Worm (Caenorhabditis elegans) whole organism, young adult: ENCODE results near the gene mec-14.

Source experiments
- B0019.2 ChIP-seq: fragments of 200-800 bp; sonication (Bioruptor generic); conservative IDR thresholded peaks from 2 replicates; pipeline ENCODE4 v1.3.6; 2022; ENCODE audit warnings: missing genetic modification reagents, missing genetic modification characterization, missing compliant biosample characterization
- C06A6.2 ChIP-seq: fragments of 200-800 bp; sonication (Bioruptor generic); conservative IDR thresholded peaks from 2 replicates; pipeline ENCODE4 v1.3.6; 2022; ENCODE audit warnings: missing genetic modification characterization, missing compliant biosample characterization
- F22D6.2 ChIP-seq: sonication (generic microtip); optimal IDR thresholded peaks from 2 replicates; lab custom pipeline; 2016; ENCODE audit warnings: mild to moderate bottlenecking, missing genetic modification characterization, missing compliant biosample characterization
- F23B12.7 ChIP-seq: sonication (generic microtip); optimal IDR thresholded peaks from 2 replicates; lab custom pipeline; 2017; ENCODE audit warnings: missing genetic modification characterization, mild to moderate bottlenecking, missing compliant biosample characterization, antibody characterized with exemption, moderate library complexity; ENCODE audit not compliant: insufficient read depth
- F37B4.10 ChIP-seq: fragments of 200-800 bp; sonication (Bioruptor generic); IDR thresholded peaks from 2 replicates; pipeline ENCODE4 v1.3.6; 2022; ENCODE audit warnings: missing genetic modification characterization, missing compliant biosample characterization
- F39B2.1 ChIP-seq: fragments of 200-800 bp; sonication (Bioruptor generic); IDR thresholded peaks from 2 replicates; pipeline ENCODE4 v1.3.6; 2022; ENCODE audit warnings: missing genetic modification reagents, missing genetic modification characterization, missing compliant biosample characterization
- F49E8.2 ChIP-seq: sonication (generic microtip); optimal IDR thresholded peaks from 3 replicates; lab custom pipeline; 2017; ENCODE audit warnings: missing genetic modification characterization, mild to moderate bottlenecking, missing compliant biosample characterization, antibody characterized with exemption, moderate library complexity; ENCODE audit not compliant: insufficient read depth
- F55B11.4 ChIP-seq: sonication (generic microtip); optimal IDR thresholded peaks from 2 replicates; lab custom pipeline; 2016; ENCODE audit warnings: missing compliant biosample characterization, missing genetic modification characterization, borderline replicate concordance; ENCODE audit not compliant: insufficient read depth
- Y53F4B.3 ChIP-seq: fragments of 200-800 bp; sonication (Bioruptor generic); IDR thresholded peaks from 2 replicates; pipeline ENCODE4 v1.3.6; 2022; ENCODE audit warnings: missing genetic modification reagents, missing genetic modification characterization, missing compliant biosample characterization
- akir-1 ChIP-seq: fragments of 200-800 bp; sonication (Bioruptor generic); optimal IDR thresholded peaks from 2 replicates; lab custom pipeline; 2018; ENCODE audit warnings: mild to moderate bottlenecking, missing genetic modification characterization, moderate library complexity, missing compliant biosample characterization
- aptf-2 ChIP-seq: fragments of 200-800 bp; sonication (Bioruptor generic); conservative IDR thresholded peaks from 2 replicates; pipeline ENCODE4 v1.3.6; 2022; ENCODE audit warnings: missing genetic modification reagents, missing genetic modification characterization, missing compliant biosample characterization
- atf-7 ChIP-seq: sonication (generic microtip); optimal IDR thresholded peaks from 2 replicates; lab custom pipeline; 2017; ENCODE audit warnings: mild to moderate bottlenecking, missing genetic modification characterization, missing compliant biosample characterization
- attf-3 ChIP-seq: fragments of 200-800 bp; sonication (Bioruptor generic); conservative IDR thresholded peaks from 2 replicates; pipeline ENCODE4 v1.3.6; 2022; ENCODE audit warnings: missing genetic modification reagents, missing genetic modification characterization, missing compliant biosample characterization
- bed-1 ChIP-seq: fragments of 200-800 bp; sonication (Bioruptor generic); IDR thresholded peaks from 2 replicates; pipeline ENCODE4 v1.3.6; 2022; ENCODE audit warnings: missing genetic modification reagents, missing genetic modification characterization, missing compliant biosample characterization
- cebp-1 ChIP-seq, 2 experiments: fragments of 200-800 bp in 1 of 2; sonication (Bioruptor generic) in 1 of 2; sonication (generic microtip) in 1 of 2; IDR thresholded peaks in 1 of 2; optimal IDR thresholded peaks in 1 of 2; 2 replicates each; pipeline versions ENCODE4 v1.3.6 to Lab custom; 2017 to 2022; ENCODE audit warnings: missing compliant biosample characterization in 2 of 2, missing genetic modification characterization in 2 of 2, mild to moderate bottlenecking in 1 of 2, missing genetic modification reagents in 1 of 2, moderate library complexity in 1 of 2
- ceh-27 ChIP-seq: fragments of 200-800 bp; sonication (Bioruptor generic); optimal IDR thresholded peaks from 2 replicates; lab custom pipeline; 2018; ENCODE audit warnings: mild to moderate bottlenecking, missing genetic modification characterization, moderate library complexity, missing compliant biosample characterization
- ceh-40 ChIP-seq: fragments of 200-800 bp; sonication (Bioruptor generic); IDR thresholded peaks from 2 replicates; pipeline ENCODE4 v1.3.6; 2022; ENCODE audit warnings: missing genetic modification characterization, missing compliant biosample characterization
- ceh-79 ChIP-seq: sonication (generic microtip); optimal IDR thresholded peaks from 2 replicates; lab custom pipeline; 2017; ENCODE audit warnings: mild to moderate bottlenecking, missing genetic modification characterization, missing compliant biosample characterization
- chd-7 ChIP-seq: sonication (generic microtip); optimal IDR thresholded peaks from 2 replicates; lab custom pipeline; 2016; ENCODE audit warnings: mild to moderate bottlenecking, missing genetic modification characterization, moderate library complexity, missing compliant biosample characterization
- die-1 ChIP-seq: sonication (generic microtip); optimal IDR thresholded peaks from 2 replicates; lab custom pipeline; 2016; ENCODE audit warnings: missing genotype, mild to moderate bottlenecking, missing genetic modification characterization, missing compliant biosample characterization
- dox-1 ChIP-seq: fragments of 200-800 bp; sonication (Bioruptor generic); IDR thresholded peaks from 2 replicates; pipeline ENCODE4 v1.3.6; 2022; ENCODE audit warnings: missing genetic modification reagents, missing genetic modification characterization, missing compliant biosample characterization
- egl-18 ChIP-seq: fragments of 200-800 bp; sonication (Bioruptor generic); IDR thresholded peaks from 2 replicates; pipeline ENCODE4 v1.3.6; 2022; ENCODE audit warnings: missing genetic modification reagents, missing genetic modification characterization, missing compliant biosample characterization
- egl-44 ChIP-seq: fragments of 200-800 bp; sonication (Bioruptor generic); IDR thresholded peaks from 2 replicates; pipeline ENCODE4 v1.3.6; 2022; ENCODE audit warnings: missing genetic modification reagents, missing genetic modification characterization, missing compliant biosample characterization
- ekl-4 ChIP-seq: fragments of 200-800 bp; sonication (Bioruptor generic); IDR thresholded peaks from 2 replicates; pipeline ENCODE4 v1.3.6; 2022; ENCODE audit warnings: missing genetic modification reagents, missing genetic modification characterization, missing compliant biosample characterization
- ets-4 ChIP-seq: fragments of 200-800 bp; sonication (Bioruptor generic); optimal IDR thresholded peaks from 2 replicates; lab custom pipeline; 2018; ENCODE audit warnings: mild to moderate bottlenecking, missing genetic modification characterization, missing compliant biosample characterization
- gei-17 ChIP-seq: fragments of 200-800 bp; sonication (Bioruptor generic); optimal IDR thresholded peaks from 2 replicates; lab custom pipeline; 2018; ENCODE audit warnings: mild to moderate bottlenecking, missing genetic modification characterization, missing compliant biosample characterization
- him-1 ChIP-seq: sonication (generic microtip); optimal IDR thresholded peaks from 2 replicates; lab custom pipeline; 2016; ENCODE audit warnings: missing genotype, missing genetic modification reagents, missing genetic modification characterization, missing compliant biosample characterization
- hmg-1.2 ChIP-seq: fragments of 200-800 bp; sonication (Bioruptor generic); IDR thresholded peaks from 2 replicates; pipeline ENCODE4 v1.3.6; 2022; ENCODE audit warnings: missing genetic modification reagents, missing genetic modification characterization, missing compliant biosample characterization
- hmg-20 ChIP-seq: fragments of 200-800 bp; sonication (Bioruptor generic); IDR thresholded peaks from 2 replicates; pipeline ENCODE4 v1.3.6; 2022; ENCODE audit warnings: missing genetic modification reagents, missing genetic modification characterization, missing compliant biosample characterization
- hrde-1 ChIP-seq: sonication (generic microtip); optimal IDR thresholded peaks from 2 replicates; lab custom pipeline; 2016; ENCODE audit warnings: missing genetic modification characterization, mild to moderate bottlenecking, missing compliant biosample characterization, moderate library complexity, missing genotype, missing genetic modification reagents, borderline replicate concordance
- hsf-1 ChIP-seq: fragments of 200-800 bp; sonication (Bioruptor generic); IDR thresholded peaks from 2 replicates; pipeline ENCODE4 v1.3.6; 2022; ENCODE audit warnings: missing genetic modification reagents, missing genetic modification characterization, missing compliant biosample characterization
- lag-1 ChIP-seq: fragments of 200-800 bp; sonication (Bioruptor generic); IDR thresholded peaks from 2 replicates; pipeline ENCODE4 v1.3.6; 2022; ENCODE audit warnings: missing genetic modification reagents, missing genetic modification characterization, missing compliant biosample characterization
- let-607 ChIP-seq, 2 experiments: fragments of 200-800 bp in 1 of 2; sonication (Bioruptor generic) in 1 of 2; sonication (generic microtip) in 1 of 2; optimal IDR thresholded peaks; 2 replicates each; lab custom pipeline; 2016 to 2018; ENCODE audit warnings: mild to moderate bottlenecking in 2 of 2, missing compliant biosample characterization in 2 of 2, missing genetic modification characterization in 2 of 2, moderate library complexity in 2 of 2, missing genotype in 1 of 2
- mcd-1 ChIP-seq: fragments of 200-800 bp; sonication (Bioruptor generic); IDR thresholded peaks from 2 replicates; pipeline ENCODE4 v1.3.6; 2022; ENCODE audit warnings: missing genetic modification reagents, missing genetic modification characterization, missing compliant biosample characterization
- mel-28 ChIP-seq: sonication (generic microtip); optimal IDR thresholded peaks from 2 replicates; lab custom pipeline; 2016; ENCODE audit warnings: borderline replicate concordance, mild to moderate bottlenecking, missing genetic modification characterization, missing compliant biosample characterization
- mxl-1 ChIP-seq: sonication (generic microtip); optimal IDR thresholded peaks from 2 replicates; lab custom pipeline; 2016; ENCODE audit warnings: missing genetic modification characterization, missing compliant biosample characterization
- nfya-1 ChIP-seq: sonication (generic microtip); optimal IDR thresholded peaks from 2 replicates; lab custom pipeline; 2017; ENCODE audit warnings: antibody characterized with exemption, missing compliant biosample characterization, missing genetic modification characterization, borderline replicate concordance; ENCODE audit not compliant: insufficient read depth
- nfya-2 ChIP-seq: fragments of 200-800 bp; sonication (Bioruptor generic); IDR thresholded peaks from 2 replicates; pipeline ENCODE4 v1.3.6; 2022; ENCODE audit warnings: missing genetic modification reagents, missing genetic modification characterization, missing compliant biosample characterization
- nfyb-1 ChIP-seq: fragments of 200-800 bp; sonication (Bioruptor generic); IDR thresholded peaks from 2 replicates; pipeline ENCODE4 v1.3.6; 2022; ENCODE audit warnings: missing genetic modification reagents, missing genetic modification characterization, missing compliant biosample characterization
- nhr-120 ChIP-seq: fragments of 200-800 bp; sonication (Bioruptor generic); IDR thresholded peaks from 2 replicates; pipeline ENCODE4 v1.3.6; 2022; ENCODE audit warnings: missing genetic modification characterization, missing compliant biosample characterization
- nhr-27 ChIP-seq: fragments of 200-800 bp; sonication (Bioruptor generic); optimal IDR thresholded peaks from 2 replicates; lab custom pipeline; 2018; ENCODE audit warnings: mild to moderate bottlenecking, missing genetic modification characterization, moderate library complexity, missing compliant biosample characterization
- sdz-38 ChIP-seq: sonication (generic microtip); optimal IDR thresholded peaks from 2 replicates; lab custom pipeline; 2016; ENCODE audit warnings: missing genotype, missing genetic modification characterization, missing compliant biosample characterization
- tbx-9 ChIP-seq: sonication (generic microtip); optimal IDR thresholded peaks from 2 replicates; lab custom pipeline; 2016; ENCODE audit warnings: borderline replicate concordance, missing genetic modification characterization, inconsistent platforms, missing compliant biosample characterization
- unc-130 ChIP-seq: sonication (generic microtip); optimal IDR thresholded peaks from 2 replicates; lab custom pipeline; 2016; ENCODE audit warnings: missing genetic modification reagents, missing genetic modification characterization, missing compliant biosample characterization
- zfh-2 ChIP-seq: fragments of 200-800 bp; sonication (Bioruptor generic); conservative IDR thresholded peaks from 2 replicates; pipeline ENCODE4 v1.3.6; 2022; ENCODE audit warnings: missing genetic modification reagents, missing genetic modification characterization, missing compliant biosample characterization
- zim-3 ChIP-seq: sonication (generic microtip); optimal IDR thresholded peaks from 2 replicates; lab custom pipeline; 2017; ENCODE audit warnings: mild to moderate bottlenecking, missing genetic modification characterization, moderate library complexity, missing compliant biosample characterization
- ztf-3 ChIP-seq: fragments of 200-800 bp; sonication (Bioruptor generic); optimal IDR thresholded peaks from 2 replicates; lab custom pipeline; 2018; ENCODE audit warnings: mild to moderate bottlenecking, missing genetic modification characterization, missing compliant biosample characterization

mec-14 gene

ce11 chrIII:7141285-7141715 is 51.5 kb downstream of the mec-14 start (continued):
- TF ChIP-seq F49E8.2 (tag; lab: Kevin White, UChicago) (peak; percentile 85), hrde-1 (tag; lab: Kevin White, UChicago) (peak; percentile 74), B0019.2 (GFP tag; lab: Robert Waterston, UW) (no peak), bed-1 (GFP tag; lab: Robert Waterston, UW) (no peak), F37B4.10 (no peak), mel-28 (tag; lab: Kevin White, UChicago) (no peak), ekl-4 (peak; percentile 92), ztf-3 (no peak), egl-44 (GFP tag; lab: Robert Waterston, UW) (0 out of 2 replicates have a peak, but pooled peaks have one; percentile 18), nfya-2 (GFP tag; lab: Robert Waterston, UW) (no peak), ets-4 (GFP tag; lab: Kevin White, UChicago) (peak; percentile 44), ceh-27 (peak; percentile 17), cebp-1 (GFP tag; IDR thresholded peaks at IDR 0.05; lab: Robert Waterston, UW) (no peak), cebp-1 (tag; optimal IDR thresholded peaks at IDR 0.05; lab: Kevin White, UChicago) (peak; percentile 64), nhr-27 (tag; lab: Kevin White, UChicago) (no peak), atf-7 (peak; percentile 63), zim-3 (tag; lab: Kevin White, UChicago) (no peak), hmg-1.2 (GFP tag; lab: Robert Waterston, UW) (peak; percentile 93), nhr-120 (no peak), ceh-40 (GFP tag; lab: Robert Waterston, UW) (no peak), egl-18 (GFP tag; lab: Robert Waterston, UW) (0 out of 2 replicates have a peak, but pooled peaks have one; percentile 32), let-607 (tag; optimal IDR thresholded peaks at IDR 0.05; lab: Kevin White, UChicago) (peak in 1 of 2 experiments; percentile 30), lag-1 (no peak), nfya-1 (tag; lab: Kevin White, UChicago) (no peak), F55B11.4 (tag; lab: Kevin White, UChicago) (no peak), unc-130 (GFP tag; lab: Kevin White, UChicago) (peak; percentile 37), mxl-1 (tag; lab: Kevin White, UChicago) (peak; percentile 6), aptf-2 (peak; percentile 29; the same call in 1 of the 2 replicates), chd-7 (tag; lab: Kevin White, UChicago) (peak; percentile 40), akir-1 (GFP tag; lab: Kevin White, UChicago) (no peak), ceh-79 (tag; lab: Kevin White, UChicago) (peak; percentile 41), tbx-9 (tag; lab: Kevin White, UChicago) (peak; percentile 11), zfh-2 (GFP tag; lab: Robert Waterston, UW) (no peak; the same call in 1 of the 2 replicates), mcd-1 (GFP tag; lab: Robert Waterston, UW) (peak; percentile 65), attf-3 (GFP tag; lab: Robert Waterston, UW) (peak; percentile 61; the same call in 1 of the 2 replicates), C06A6.2 (GFP tag; lab: Robert Waterston, UW) (no peak), die-1 (tag; lab: Kevin White, UChicago) (peak; percentile 43), F22D6.2 (tag; lab: Kevin White, UChicago) (peak; percentile 28), nfyb-1 (GFP tag; lab: Robert Waterston, UW) (peak; percentile 90), hmg-20 (GFP tag; lab: Robert Waterston, UW) (0 out of 2 replicates have a peak, but pooled peaks have one; percentile 31), gei-17 (peak; percentile 49), sdz-38 (tag; lab: Kevin White, UChicago) (no peak), F39B2.1 (GFP tag; lab: Robert Waterston, UW) (no peak), F23B12.7 (peak; percentile 75), him-1 (tag; lab: Kevin White, UChicago) (peak; percentile 91), Y53F4B.3 (GFP tag; lab: Robert Waterston, UW) (no peak), hsf-1 (GFP tag; lab: Robert Waterston, UW) (peak; percentile 75), dox-1 (peak; percentile 90)
